Fruit fly (Drosophila melanogaster) S2 (cell line): ENCODE data around the gene CG43182.

Experiments
- CG8478 ChIP-seq: fragments of >200 bp; optimal IDR thresholded peaks from 2 replicates; lab custom pipeline; 2018
- CTCF ChIP-seq, 2 experiments: fragments of >200 bp; optimal IDR thresholded peaks; 2 replicates each; lab custom pipeline; 2018

DNA sequence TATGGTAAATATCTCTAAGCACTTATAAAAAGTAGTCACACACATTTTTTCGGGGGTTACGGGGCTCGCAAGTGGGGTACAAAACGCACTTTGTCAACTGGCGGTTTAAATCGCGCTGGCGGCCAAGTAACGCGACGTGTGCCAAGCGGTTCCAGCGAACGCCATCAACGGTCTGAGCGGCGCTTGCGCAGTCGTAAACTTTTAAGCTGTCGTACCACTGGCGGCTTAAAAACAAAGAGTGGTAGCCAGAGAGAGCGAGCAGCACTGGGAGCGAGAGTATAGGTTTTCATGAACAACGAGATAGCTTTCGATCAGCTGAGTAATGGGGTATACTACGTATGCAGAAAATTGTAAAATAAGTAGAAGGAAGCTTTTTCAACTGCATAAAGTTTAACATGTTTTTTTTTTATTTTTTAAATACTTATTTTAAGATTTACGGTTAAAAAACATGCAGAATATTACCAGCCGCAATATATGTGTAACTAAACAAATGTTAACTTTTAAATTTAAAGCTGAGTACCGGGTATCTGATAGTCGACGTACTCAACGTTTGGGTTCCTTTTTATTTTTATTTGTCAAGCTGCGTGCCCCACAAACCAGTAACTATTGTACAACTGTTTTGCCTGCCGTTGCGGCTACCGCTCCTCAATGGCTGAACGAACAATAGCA, 18.1 kb upstream of the CG43182 start:
- TF ChIP-seq CTCF (optimal IDR thresholded peaks at IDR 0.05; lab: Kevin White, UChicago) (no peak), CG8478 (lab: Kevin White, UChicago) (no peak)
